Fruit fly (Drosophila melanogaster) whole organism, prepupa: ENCODE data around the gene shd.

Experiments used
- CG16779 ChIP-seq: fragments of 200-800 bp; sonication (Bioruptor generic); optimal IDR thresholded peaks from 3 replicates; lab custom pipeline; 2017; ENCODE audit warnings: missing biosample characterization, mild to moderate bottlenecking, missing genetic modification characterization
- CG3032 ChIP-seq: fragments of 200-800 bp; optimal IDR thresholded peaks from 2 replicates; lab custom pipeline; 2019; ENCODE audit warnings: missing biosample characterization, mild to moderate bottlenecking, missing genetic modification characterization, moderate library complexity
- CG6854 ChIP-seq: fragments of 200-800 bp; sonication (Bioruptor generic); optimal IDR thresholded peaks from 2 replicates; lab custom pipeline; 2017; ENCODE audit warnings: missing biosample characterization, mild to moderate bottlenecking, missing genetic modification characterization
- Gug ChIP-seq: fragments of 200-800 bp; sonication (Bioruptor generic); IDR thresholded peaks from 2 replicates; pipeline ENCODE4 v1.3.6; 2022; ENCODE audit warnings: missing biosample characterization, missing genetic modification characterization
- Lpt ChIP-seq: fragments of 200-800 bp; sonication (Bioruptor generic); optimal IDR thresholded peaks from 3 replicates; lab custom pipeline; 2016; ENCODE audit warnings: missing biosample characterization, missing genetic modification characterization
- OdsH ChIP-seq: fragments of 200-800 bp; sonication (Bioruptor generic); optimal IDR thresholded peaks from 3 replicates; lab custom pipeline; 2016; ENCODE audit warnings: missing biosample characterization, missing genetic modification characterization
- Sox102F ChIP-seq: fragments of 200-800 bp; sonication (Bioruptor generic); optimal IDR thresholded peaks from 2 replicates; lab custom pipeline; 2016; ENCODE audit warnings: missing biosample characterization, mild to moderate bottlenecking, missing genetic modification characterization
- dsx ChIP-seq: fragments of 200-800 bp; optimal IDR thresholded peaks from 3 replicates; lab custom pipeline; 2019; ENCODE audit warnings: missing biosample characterization, mild to moderate bottlenecking, missing genetic modification characterization, moderate library complexity; ENCODE audit not compliant: poor library complexity, severe bottlenecking
- net ChIP-seq: fragments of 200-800 bp; sonication (Bioruptor generic); optimal IDR thresholded peaks from 3 replicates; lab custom pipeline; 2016; ENCODE audit warnings: missing biosample characterization, missing genetic modification characterization
- pdm3 ChIP-seq: fragments of 200-800 bp; sonication (Bioruptor generic); optimal IDR thresholded peaks from 3 replicates; lab custom pipeline; 2016; ENCODE audit warnings: missing biosample characterization, missing genetic modification characterization
- spab ChIP-seq: fragments of 200-800 bp; sonication (Bioruptor generic); optimal IDR thresholded peaks from 2 replicates; lab custom pipeline; 2017; ENCODE audit warnings: missing biosample characterization, mild to moderate bottlenecking, missing genetic modification characterization, missing genetic modification reagents
- vri ChIP-seq: fragments of 200-800 bp; sonication (Bioruptor generic); optimal IDR thresholded peaks from 3 replicates; lab custom pipeline; 2016; ENCODE audit warnings: missing biosample characterization, mild to moderate bottlenecking, missing genetic modification characterization

DNA sequence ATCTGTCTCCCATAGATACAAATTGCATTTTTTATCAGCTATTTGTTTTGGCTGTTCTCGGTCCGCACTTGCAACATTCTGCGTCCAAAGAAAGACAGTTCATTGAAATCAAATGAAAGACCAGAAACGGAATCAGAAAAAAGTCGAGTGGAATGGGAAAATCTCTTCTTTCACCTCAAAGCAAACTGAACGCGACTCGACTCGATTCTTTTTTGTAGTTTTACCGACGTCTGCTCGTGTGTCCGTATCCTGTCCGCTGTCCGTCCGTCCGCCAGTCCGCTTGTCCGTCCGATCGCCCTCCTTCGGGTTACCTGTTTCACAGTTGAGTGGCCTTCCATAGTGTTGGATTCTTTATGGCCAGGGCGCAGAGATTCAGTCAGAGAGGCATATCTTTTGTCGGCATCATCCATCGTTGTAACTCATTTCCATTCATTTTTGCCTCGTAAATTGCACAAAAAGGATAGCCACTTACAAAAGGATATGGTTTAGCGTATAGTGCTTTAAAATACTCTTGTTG, 27.8 kb downstream of the shd start:
- TF ChIP-seq CG16779 (tag; lab: Kevin White, UChicago) (no peak), CG3032 (no peak), dsx (GFP tag; lab: Kevin White, UChicago) (no peak), OdsH (GFP tag; lab: Kevin White, UChicago) (no peak), Sox102F (GFP tag; lab: Kevin White, UChicago) (no peak), net (GFP tag; lab: Kevin White, UChicago) (no peak), pdm3 (GFP tag; lab: Kevin White, UChicago) (no peak), vri (no peak), CG6854 (GFP tag; lab: Kevin White, UChicago) (no peak), Gug (GFP tag; lab: Robert Waterston, UW) (no peak), Lpt (no peak), spab (GFP tag; lab: Kevin White, UChicago) (no peak)
